Fruit fly (Drosophila melanogaster): ENCODE results near the gene CG3323.

CG3323 gene

DNA sequence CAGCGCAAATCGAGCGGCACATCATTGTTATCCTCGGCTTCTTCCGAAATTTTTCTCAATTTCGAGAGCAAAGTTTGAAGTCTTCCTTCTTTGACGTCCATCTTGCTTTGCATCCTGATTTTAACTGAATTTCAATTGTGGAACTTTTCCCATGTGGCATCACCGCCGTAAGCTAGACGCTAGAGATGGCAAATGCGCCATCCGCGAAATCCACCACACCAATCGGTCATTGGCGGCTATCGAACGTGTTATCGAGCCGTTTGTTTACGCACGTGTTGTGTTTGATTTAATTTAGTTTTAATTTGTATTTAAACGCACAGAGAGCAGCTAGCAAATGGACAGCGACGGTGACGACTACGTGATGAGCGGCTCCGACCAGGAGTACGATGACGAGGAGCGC is 11.7 kb upstream of the CG3323 start, which contains the start of the genes CG15930 and Sas10 (continued):
- TF ChIP-seq CG43689 (GFP tag; IDR thresholded peaks at IDR 0.05) (no peak), rib (GFP tag; IDR thresholded peaks at IDR 0.05) (no peak), CG9727 (GFP tag; optimal IDR thresholded peaks at IDR 0.05) (no peak), sens (GFP tag) (no peak), pita (GFP tag; optimal IDR thresholded peaks at IDR 0.05) (no peak), CG7963 (GFP tag; IDR thresholded peaks at IDR 0.05; ENCODE audit: partially characterized antibody) (no peak), CG17385 (GFP tag; optimal IDR thresholded peaks at IDR 0.05) (no peak), CG2116 (GFP tag; optimal IDR thresholded peaks at IDR 0.05) (peak; percentile 20), sr (GFP tag; IDR thresholded peaks at IDR 0.05) (no peak), CG30403 (GFP tag; optimal IDR thresholded peaks at IDR 0.05) (no peak), Kr (GFP tag; optimal IDR thresholded peaks at IDR 0.05) (no peak), Dfd (GFP tag; optimal IDR thresholded peaks at IDR 0.05) (no peak), Mad (GFP tag; optimal IDR thresholded peaks at IDR 0.05) (no peak), Lhr (GFP tag; optimal IDR thresholded peaks at IDR 0.05) (peak; percentile 44), CG34224 (GFP tag; IDR thresholded peaks at IDR 0.05; ENCODE audit: partially characterized antibody) (peak; percentile 35; the same call in 1 of the 3 replicates), CG10565 (GFP tag; optimal IDR thresholded peaks at IDR 0.05) (no peak), CG7556 (GFP tag; optimal IDR thresholded peaks at IDR 0.05) (no peak), kay (GFP tag; optimal IDR thresholded peaks at IDR 0.05) (no peak), CG11085 (GFP tag; IDR thresholded peaks at IDR 0.05) (no peak), Oli (tag; optimal IDR thresholded peaks at IDR 0.05) (no peak), cwo (GFP tag; optimal IDR thresholded peaks at IDR 0.05) (peak; percentile 16), CG12299 (tag; optimal IDR thresholded peaks at IDR 0.05) (no peak), Dip3 (GFP tag; optimal IDR thresholded peaks at IDR 0.05) (no peak), mirr (GFP tag; optimal IDR thresholded peaks at IDR 0.05) (no peak), CG11695 (GFP tag; IDR thresholded peaks at IDR 0.05) (no peak), B-H1 (GFP tag; IDR thresholded peaks at IDR 0.05) (no peak), vvl (GFP tag; IDR thresholded peaks at IDR 0.05) (no peak), Scr (GFP tag; IDR thresholded peaks at IDR 0.05; ENCODE audit: partially characterized antibody) (peak; percentile 30; the same call in 1 of the 2 replicates), Meics (GFP tag; optimal IDR thresholded peaks at IDR 0.05) (no peak), CoRest (tag; optimal IDR thresholded peaks at IDR 0.05) (peak; percentile 20), CG2202 (tag; optimal IDR thresholded peaks at IDR 0.05) (no peak), sqz (GFP tag; optimal IDR thresholded peaks at IDR 0.05) (no peak), kah (GFP tag; optimal IDR thresholded peaks at IDR 0.05) (no peak), CG1603 (tag; optimal IDR thresholded peaks at IDR 0.05) (no peak), CG15601 (tag; optimal IDR thresholded peaks at IDR 0.05) (no peak), D19A (tag; optimal IDR thresholded peaks at IDR 0.05) (no peak), Nf-YA (GFP tag; IDR thresholded peaks at IDR 0.05) (no peak), Side (GFP tag; optimal IDR thresholded peaks at IDR 0.05) (no peak), fd102C (GFP tag; optimal IDR thresholded peaks at IDR 0.05) (no peak), Hmr (GFP tag; optimal IDR thresholded peaks at IDR 0.05) (no peak), HmgD (GFP tag; optimal IDR thresholded peaks at IDR 0.05) (no peak), CG18619 (GFP tag; optimal IDR thresholded peaks at IDR 0.05) (no peak), phol (tag; optimal IDR thresholded peaks at IDR 0.05) (peak; percentile 90), CG10267 (tag; optimal IDR thresholded peaks at IDR 0.05) (no peak), CG2678 (tag; optimal IDR thresholded peaks at IDR 0.05) (no peak), cad (GFP tag; optimal IDR thresholded peaks at IDR 0.05) (no peak), CG11456 (GFP tag; IDR thresholded peaks at IDR 0.05) (no peak), zfh2 (GFP tag; optimal IDR thresholded peaks at IDR 0.05) (no peak), da (GFP tag; optimal IDR thresholded peaks at IDR 0.05) (no peak), CG14710 (tag; optimal IDR thresholded peaks at IDR 0.05) (peak; percentile 13), ranshi (GFP tag; IDR thresholded peaks at IDR 0.05) (no peak), CG9797 (GFP tag; optimal IDR thresholded peaks at IDR 0.05) (no peak)
